Worm (Caenorhabditis elegans) whole organism, L2 larva: ENCODE results near the gene rig-6.

Experiments
- aly-2 ChIP-seq: fragments of 150-350 bp; optimal IDR thresholded peaks from 2 replicates; lab custom pipeline; 2014; ENCODE audit warnings: missing biosample characterization, missing genetic modification characterization
- lin-39 ChIP-seq: fragments of 150-350 bp; optimal IDR thresholded peaks from 2 replicates; lab custom pipeline; 2014; ENCODE audit warnings: missing biosample characterization, missing genetic modification reagents, missing genetic modification characterization
- mab-5 ChIP-seq: fragments of 150-350 bp; optimal IDR thresholded peaks from 2 replicates; lab custom pipeline; 2014; ENCODE audit warnings: missing biosample characterization, missing genetic modification characterization
- nhr-11 ChIP-seq: fragments of 150-350 bp; optimal IDR thresholded peaks from 2 replicates; lab custom pipeline; 2014; ENCODE audit warnings: missing biosample characterization, missing genetic modification characterization
- skn-1 ChIP-seq: sonication (generic microtip); optimal IDR thresholded peaks from 2 replicates; lab custom pipeline; 2017; ENCODE audit warnings: missing biosample characterization, missing genetic modification characterization
- unc-39 ChIP-seq: fragments of 150-350 bp; optimal IDR thresholded peaks from 2 replicates; lab custom pipeline; 2014; ENCODE audit warnings: missing biosample characterization, missing genetic modification characterization

DNA sequence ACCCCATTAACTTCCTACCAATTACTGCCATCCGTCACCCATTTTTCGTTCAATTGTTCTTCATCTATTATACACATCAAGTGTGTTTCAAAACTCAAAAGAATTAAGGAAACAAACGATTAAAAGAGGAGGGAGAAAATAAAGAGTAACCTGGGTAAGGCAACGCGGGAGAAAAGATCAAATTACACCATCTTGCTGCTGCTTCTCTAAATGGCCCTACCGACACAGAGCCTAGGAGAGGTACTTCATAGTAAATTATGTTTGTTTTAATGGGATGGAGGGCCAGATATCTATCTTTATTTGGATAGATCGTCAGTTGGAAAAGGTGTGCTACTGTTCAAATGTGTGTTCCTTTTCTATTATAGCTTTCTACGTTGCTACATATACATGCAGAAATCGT lies 3.5 kb upstream of the rig-6 start:
- no peak for TF ChIP-seq mab-5
- TF ChIP-seq lin-39 (tag; lab: Kevin White, UChicago) = no peak
- no peak for TF ChIP-seq nhr-11 (tag; lab: Kevin White, UChicago)
- no peak for TF ChIP-seq skn-1
- no peak for TF ChIP-seq aly-2
- TF ChIP-seq unc-39 (tag; lab: Kevin White, UChicago) = no peak
